Fruit fly (Drosophila melanogaster) whole organism, embryonic: ENCODE results near the gene brat.

Experiments used
- Bteb2 ChIP-seq: fragments of 200-800 bp; sonication (Bioruptor generic); optimal IDR thresholded peaks from 2 replicates; lab custom pipeline; 2016; ENCODE audit warnings: missing biosample characterization, missing genetic modification characterization
- CG10147 ChIP-seq: fragments of 200-800 bp; sonication (Bioruptor generic); optimal IDR thresholded peaks from 2 replicates; lab custom pipeline; 2019; ENCODE audit warnings: missing biosample characterization, mild to moderate bottlenecking, missing genetic modification characterization, moderate library complexity
- CG12104 ChIP-seq: fragments of 200-800 bp; sonication (Bioruptor generic); optimal IDR thresholded peaks from 3 replicates; lab custom pipeline; 2016; ENCODE audit warnings: missing biosample characterization, missing genetic modification characterization
- CG13287 ChIP-seq: fragments of 200-800 bp; sonication (Bioruptor generic); IDR thresholded peaks from 2 replicates; pipeline ENCODE4 v1.3.6; 2022; ENCODE audit warnings: missing biosample characterization, missing genetic modification characterization; ENCODE audit not compliant: partially characterized antibody
- CG13424 ChIP-seq: fragments of 200-800 bp; sonication (Bioruptor generic); optimal IDR thresholded peaks from 2 replicates; lab custom pipeline; 2019; ENCODE audit warnings: missing biosample characterization, mild to moderate bottlenecking, missing genetic modification characterization, moderate library complexity
- CG15073 ChIP-seq: fragments of 200-800 bp; sonication (Bioruptor generic); optimal IDR thresholded peaks from 2 replicates; lab custom pipeline; 2016; ENCODE audit warnings: missing biosample characterization, missing genetic modification characterization
- CG17802 ChIP-seq: fragments of 200-800 bp; sonication (Bioruptor generic); optimal IDR thresholded peaks from 2 replicates; lab custom pipeline; 2018; ENCODE audit warnings: missing biosample characterization, mild to moderate bottlenecking, missing genetic modification characterization, moderate library complexity
- CG18619 ChIP-seq: fragments of 200-800 bp; sonication (Bioruptor generic); optimal IDR thresholded peaks from 3 replicates; lab custom pipeline; 2017; ENCODE audit warnings: missing biosample characterization, mild to moderate bottlenecking, missing genetic modification characterization
- CG3281 ChIP-seq: fragments of 200-800 bp; sonication (Bioruptor generic); optimal IDR thresholded peaks from 3 replicates; lab custom pipeline; 2017; ENCODE audit warnings: missing biosample characterization, mild to moderate bottlenecking, missing genetic modification characterization
- CG33557 ChIP-seq: fragments of 200-800 bp; sonication (Bioruptor generic); optimal IDR thresholded peaks from 2 replicates; lab custom pipeline; 2019; ENCODE audit warnings: missing biosample characterization, mild to moderate bottlenecking, missing genetic modification characterization, moderate library complexity
- CG6791 ChIP-seq: fragments of 200-800 bp; sonication (Bioruptor generic); IDR thresholded peaks from 3 replicates; pipeline ENCODE4 v1.3.6; 2022; ENCODE audit warnings: missing biosample characterization, missing genetic modification characterization; ENCODE audit not compliant: partially characterized antibody
- CG7963 ChIP-seq: fragments of 200-800 bp; sonication (Bioruptor generic); IDR thresholded peaks from 3 replicates; pipeline ENCODE4 v1.3.6; 2022; ENCODE audit warnings: missing biosample characterization, missing genetic modification characterization; ENCODE audit not compliant: partially characterized antibody
- D19A ChIP-seq: fragments of 200-800 bp; optimal IDR thresholded peaks from 3 replicates; lab custom pipeline; 2019; ENCODE audit warnings: missing biosample characterization, mild to moderate bottlenecking, missing genetic modification characterization, moderate library complexity
- Drgx ChIP-seq: fragments of 200-800 bp; sonication (Bioruptor generic); IDR thresholded peaks from 2 replicates; pipeline ENCODE4 v1.3.6; 2022; ENCODE audit warnings: missing biosample characterization, missing genetic modification characterization
- E2f2 ChIP-seq: fragments of 200-800 bp; sonication (Bioruptor generic); IDR thresholded peaks from 2 replicates; pipeline ENCODE4 v1.3.6; 2022; ENCODE audit warnings: missing biosample characterization, missing genetic modification characterization
- Gsc ChIP-seq: fragments of 200-800 bp; sonication (Bioruptor generic); IDR thresholded peaks from 2 replicates; pipeline ENCODE4 v1.3.6; 2022; ENCODE audit warnings: missing biosample characterization, missing genetic modification characterization
- Hmr ChIP-seq: fragments of 200-800 bp; sonication (Bioruptor generic); optimal IDR thresholded peaks from 3 replicates; lab custom pipeline; 2017; ENCODE audit warnings: mild to moderate bottlenecking, missing biosample characterization, missing genetic modification reagents, missing genetic modification characterization
- Lim3 ChIP-seq: fragments of 200-800 bp; sonication (Bioruptor generic); IDR thresholded peaks from 2 replicates; pipeline ENCODE4 v1.3.6; 2022; ENCODE audit warnings: missing biosample characterization, missing genetic modification characterization
- Mrtf ChIP-seq: fragments of 200-800 bp; sonication (Bioruptor generic); IDR thresholded peaks from 3 replicates; pipeline ENCODE4 v1.3.6; 2022; ENCODE audit warnings: missing biosample characterization, missing genetic modification characterization
- Myb ChIP-seq: fragments of 200-800 bp; sonication (Bioruptor generic); optimal IDR thresholded peaks from 2 replicates; lab custom pipeline; 2016; ENCODE audit warnings: missing biosample characterization, missing genetic modification characterization
- Opbp ChIP-seq: fragments of 200-800 bp; sonication (Bioruptor generic); IDR thresholded peaks from 3 replicates; pipeline ENCODE4 v1.3.6; 2022; ENCODE audit warnings: missing biosample characterization, missing genetic modification characterization; ENCODE audit not compliant: partially characterized antibody
- Rx ChIP-seq: fragments of 200-800 bp; sonication (Bioruptor generic); IDR thresholded peaks from 2 replicates; pipeline ENCODE4 v1.3.6; 2022; ENCODE audit warnings: missing biosample characterization, missing genetic modification characterization
- Scr ChIP-seq: fragments of 200-800 bp; sonication (Bioruptor generic); IDR thresholded peaks from 2 replicates; pipeline ENCODE4 v1.3.6; 2022; ENCODE audit warnings: missing biosample characterization, missing genetic modification characterization; ENCODE audit not compliant: partially characterized antibody
- Taf1 ChIP-seq: fragments of 200-800 bp; sonication (Bioruptor generic); IDR thresholded peaks from 2 replicates; pipeline ENCODE4 v1.3.6; 2022; ENCODE audit warnings: missing biosample characterization, missing genetic modification characterization
- Tbp ChIP-seq: fragments of >200 bp; optimal IDR thresholded peaks from 2 replicates; lab custom pipeline; 2018; ENCODE audit warnings: missing biosample characterization, missing genetic modification characterization
- Xrp1 ChIP-seq: fragments of 200-800 bp; sonication (Bioruptor generic); IDR thresholded peaks from 2 replicates; pipeline ENCODE4 v1.3.6; 2022; ENCODE audit warnings: missing biosample characterization, missing genetic modification characterization
- YL-1 ChIP-seq: fragments of 200-800 bp; sonication (Bioruptor generic); optimal IDR thresholded peaks from 3 replicates; lab custom pipeline; 2017; ENCODE audit warnings: missing biosample characterization, mild to moderate bottlenecking, missing genetic modification characterization
- ato ChIP-seq: fragments of 200-800 bp; sonication (Bioruptor generic); IDR thresholded peaks from 2 replicates; pipeline ENCODE4 v1.3.6; 2022; ENCODE audit warnings: missing biosample characterization, missing genetic modification characterization; ENCODE audit not compliant: partially characterized antibody
- bbx ChIP-seq: fragments of 200-800 bp; sonication (Bioruptor generic); IDR thresholded peaks from 2 replicates; pipeline ENCODE4 v1.3.6; 2022; ENCODE audit warnings: missing biosample characterization, missing genetic modification characterization; ENCODE audit not compliant: partially characterized antibody
- cato ChIP-seq: fragments of 200-800 bp; sonication (Bioruptor generic); optimal IDR thresholded peaks from 2 replicates; lab custom pipeline; 2016; ENCODE audit warnings: missing biosample characterization, missing genetic modification characterization, borderline replicate concordance
- caup ChIP-seq: fragments of 200-800 bp; sonication (Bioruptor generic); optimal IDR thresholded peaks from 3 replicates; lab custom pipeline; 2017; ENCODE audit warnings: missing biosample characterization, mild to moderate bottlenecking, missing genetic modification characterization, moderate library complexity; ENCODE audit not compliant: severe bottlenecking
- dm ChIP-seq: fragments of 200-800 bp; sonication (Bioruptor generic); optimal IDR thresholded peaks from 3 replicates; lab custom pipeline; 2016; ENCODE audit warnings: missing biosample characterization, missing genetic modification characterization
- dmrt11E ChIP-seq: fragments of 200-800 bp; sonication (Bioruptor generic); optimal IDR thresholded peaks from 3 replicates; lab custom pipeline; 2018; ENCODE audit warnings: missing biosample characterization, mild to moderate bottlenecking, missing genetic modification characterization, moderate library complexity
- dpn ChIP-seq, 2 experiments: fragments of 200-800 bp; sonication (Bioruptor generic); optimal IDR thresholded peaks; 3 replicates each; lab custom pipeline; 2016; ENCODE audit warnings: missing biosample characterization in 2 of 2, missing genetic modification characterization in 2 of 2
- emc ChIP-seq: fragments of 200-800 bp; sonication (Bioruptor generic); optimal IDR thresholded peaks from 2 replicates; lab custom pipeline; 2016; ENCODE audit warnings: missing biosample characterization, missing genetic modification characterization
- fu2 ChIP-seq: fragments of 200-800 bp; sonication (Bioruptor generic); optimal IDR thresholded peaks from 2 replicates; lab custom pipeline; 2016; ENCODE audit warnings: missing biosample characterization, missing genetic modification characterization
- grn ChIP-seq: fragments of 200-800 bp; sonication (Bioruptor generic); optimal IDR thresholded peaks from 3 replicates; lab custom pipeline; 2017; ENCODE audit warnings: missing biosample characterization, missing genetic modification characterization
- gsb-n ChIP-seq: fragments of 200-800 bp; sonication (Bioruptor generic); optimal IDR thresholded peaks from 3 replicates; lab custom pipeline; 2018; ENCODE audit warnings: missing biosample characterization, mild to moderate bottlenecking, missing genetic modification characterization
- her ChIP-seq: fragments of 200-800 bp; sonication (Bioruptor generic); optimal IDR thresholded peaks from 2 replicates; lab custom pipeline; 2016; ENCODE audit warnings: missing biosample characterization, missing genetic modification characterization
- knrl ChIP-seq: fragments of 200-800 bp; sonication (Bioruptor generic); IDR thresholded peaks from 3 replicates; pipeline ENCODE4 v1.3.6; 2022; ENCODE audit warnings: missing biosample characterization, missing genetic modification characterization; ENCODE audit not compliant: partially characterized antibody
- lbe ChIP-seq: fragments of 200-800 bp; sonication (Bioruptor generic); optimal IDR thresholded peaks from 2 replicates; lab custom pipeline; 2016; ENCODE audit warnings: missing biosample characterization, mild to moderate bottlenecking, missing genetic modification characterization
- mirr ChIP-seq: fragments of 200-800 bp; sonication (Bioruptor generic); optimal IDR thresholded peaks from 3 replicates; lab custom pipeline; 2018; ENCODE audit warnings: missing biosample characterization, mild to moderate bottlenecking, missing genetic modification characterization
- pan ChIP-seq, 4 experiments: fragments of >200 bp in 3 of 4; fragments of 200-800 bp in 1 of 4; sonication (Bioruptor generic) in 1 of 4; optimal IDR thresholded peaks in 3 of 4; IDR thresholded peaks in 1 of 4; 2 replicates each; pipeline versions ENCODE4 v1.3.6 to Lab custom; 2017 to 2022; ENCODE audit warnings: missing biosample characterization in 2 of 4, missing genetic modification characterization in 2 of 4, mixed read lengths in 1 of 4
- phol ChIP-seq: fragments of 200-800 bp; sonication (Bioruptor generic); optimal IDR thresholded peaks from 3 replicates; lab custom pipeline; 2018; ENCODE audit warnings: missing biosample characterization, mild to moderate bottlenecking, missing genetic modification characterization, moderate library complexity
- pros ChIP-seq: fragments of 200-800 bp; sonication (Bioruptor generic); optimal IDR thresholded peaks from 3 replicates; lab custom pipeline; 2019; ENCODE audit warnings: missing biosample characterization, mild to moderate bottlenecking, missing genetic modification characterization, moderate library complexity
- schlank ChIP-seq: fragments of 200-800 bp; sonication (Bioruptor generic); optimal IDR thresholded peaks from 2 replicates; lab custom pipeline; 2018; ENCODE audit warnings: missing biosample characterization, mild to moderate bottlenecking, missing genetic modification characterization
- sens ChIP-seq: fragments of 200-800 bp; sonication (Bioruptor generic); peaks from one replicate; lab custom pipeline; 2016; ENCODE audit warnings: missing biosample characterization, missing genetic modification characterization
- trh ChIP-seq: fragments of 200-800 bp; sonication (Bioruptor generic); optimal IDR thresholded peaks from 2 replicates; lab custom pipeline; 2016; ENCODE audit warnings: missing biosample characterization, missing genetic modification characterization
- zen2 ChIP-seq: fragments of 200-800 bp; sonication (Bioruptor generic); IDR thresholded peaks from 3 replicates; pipeline ENCODE4 v1.3.6; 2022; ENCODE audit warnings: missing biosample characterization, missing genetic modification characterization; ENCODE audit not compliant: partially characterized antibody

brat gene

DNA sequence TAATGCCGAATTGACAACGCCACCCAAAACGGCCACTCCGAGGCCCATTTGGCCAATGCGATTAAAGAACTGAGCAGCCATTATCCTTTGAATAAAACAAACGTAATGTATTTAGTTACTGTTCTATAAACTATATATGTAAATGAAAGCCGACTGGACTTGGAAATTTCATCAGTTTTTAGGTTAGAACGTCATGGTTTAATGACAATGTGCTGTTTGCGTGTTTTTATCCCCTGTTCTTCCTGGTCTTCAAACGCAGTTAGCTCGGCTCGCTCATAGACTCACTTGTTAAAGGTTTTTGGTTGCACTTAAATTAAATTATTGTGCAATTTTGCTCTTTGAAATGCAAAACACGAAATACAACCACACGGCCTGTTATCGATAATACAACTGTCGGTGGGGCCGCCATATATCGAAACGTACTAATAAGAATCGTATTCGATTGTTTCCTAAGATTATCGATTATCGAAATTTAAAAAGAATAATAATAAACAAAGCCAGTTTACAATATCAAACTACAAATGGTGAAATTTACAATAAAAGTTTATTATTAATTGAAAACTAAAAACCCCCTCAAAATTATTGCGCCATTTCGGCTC is 10.0 kb upstream of the brat start, which contains the start of gene Phb1 (continued):
- TF ChIP-seq CG33557 (GFP tag; lab: Kevin White, UChicago), result no peak
- no peak for TF ChIP-seq Lim3 (GFP tag; lab: Robert Waterston, UW)
- no peak for TF ChIP-seq caup (GFP tag; lab: Kevin White, UChicago)
- TF ChIP-seq grn (GFP tag; lab: Kevin White, UChicago), result no peak
- no peak for TF ChIP-seq Hmr
- no peak for TF ChIP-seq Tbp (GFP tag; lab: Kevin White, UChicago)
- no peak for TF ChIP-seq Mrtf (GFP tag; lab: Robert Waterston, UW)
- TF ChIP-seq schlank (tag; lab: Kevin White, UChicago), result no peak
- TF ChIP-seq CG6791 (GFP tag; lab: Robert Waterston, UW), result peak; percentile 91
- TF ChIP-seq CG17802 (tag; lab: Kevin White, UChicago), result no peak
- no peak for TF ChIP-seq Drgx (GFP tag; lab: Robert Waterston, UW)
- peak; percentile 96 for TF ChIP-seq ato (GFP tag; lab: Robert Waterston, UW)
- TF ChIP-seq dm (GFP tag; lab: Kevin White, UChicago), result no peak
- TF ChIP-seq Gsc (GFP tag; lab: Robert Waterston, UW), result no peak
- no peak for TF ChIP-seq mirr (GFP tag; lab: Kevin White, UChicago)
- TF ChIP-seq CG7963, result peak; percentile 95
- TF ChIP-seq CG3281, result no peak
- no peak for TF ChIP-seq Bteb2 (GFP tag; lab: Kevin White, UChicago)
- TF ChIP-seq emc, result no peak
- no peak for TF ChIP-seq Xrp1 (GFP tag; lab: Robert Waterston, UW)
- TF ChIP-seq dpn (GFP tag; optimal IDR thresholded peaks at IDR 0.05; lab: Kevin White, UChicago), result no peak
- TF ChIP-seq Taf1 (GFP tag; lab: Robert Waterston, UW), result no peak
- TF ChIP-seq phol (tag; lab: Kevin White, UChicago), result peak; percentile 18
- TF ChIP-seq D19A (tag; lab: Kevin White, UChicago), result no peak
- TF ChIP-seq bbx (GFP tag; lab: Robert Waterston, UW), result peak; percentile 90
- no peak for TF ChIP-seq CG15073 (GFP tag; lab: Kevin White, UChicago)
- no peak for TF ChIP-seq dmrt11E (tag; lab: Kevin White, UChicago)
- no peak for TF ChIP-seq cato (GFP tag; lab: Kevin White, UChicago)
- no peak for TF ChIP-seq CG12104 (GFP tag; lab: Kevin White, UChicago)
- peak; percentile 92 for TF ChIP-seq Opbp (GFP tag; lab: Robert Waterston, UW)
- no peak for TF ChIP-seq her
- TF ChIP-seq CG13424, result no peak
- TF ChIP-seq sens (GFP tag; lab: Kevin White, UChicago), result peak; percentile 69
- no peak for TF ChIP-seq CG10147 (GFP tag; lab: Kevin White, UChicago)
- no peak for TF ChIP-seq fu2 (GFP tag; lab: Kevin White, UChicago)
- no peak for TF ChIP-seq CG18619
- peak; percentile 59; the same call in 2 of the 3 replicates for TF ChIP-seq knrl (GFP tag; lab: Robert Waterston, UW)
- TF ChIP-seq Scr (GFP tag; lab: Robert Waterston, UW), result peak; percentile 84
- no peak for TF ChIP-seq Rx (GFP tag; lab: Robert Waterston, UW)
- TF ChIP-seq Myb (GFP tag; lab: Kevin White, UChicago), result peak; percentile 3
- TF ChIP-seq pan (optimal IDR thresholded peaks at IDR 0.05; lab: Kevin White, UChicago), result no peak
- TF ChIP-seq pan (GFP tag; optimal IDR thresholded peaks at IDR 0.05 in 1 of 2, IDR thresholded peaks at IDR 0.05 in 1 of 2), result no peak
- TF ChIP-seq E2f2 (GFP tag; lab: Robert Waterston, UW), result peak; percentile 88
- peak; percentile 95 for TF ChIP-seq zen2
- TF ChIP-seq YL-1 (GFP tag; lab: Kevin White, UChicago), result peak; percentile 82
- TF ChIP-seq pros (GFP tag; lab: Kevin White, UChicago), result no peak
- no peak for TF ChIP-seq gsb-n
- TF ChIP-seq lbe, result no peak
- peak; percentile 90 for TF ChIP-seq CG13287 (GFP tag; lab: Robert Waterston, UW)
- TF ChIP-seq trh (GFP tag; lab: Kevin White, UChicago), result no peak
